Worm (Caenorhabditis elegans): ENCODE measurements around the gene Y46G5A.38.

DNA sequence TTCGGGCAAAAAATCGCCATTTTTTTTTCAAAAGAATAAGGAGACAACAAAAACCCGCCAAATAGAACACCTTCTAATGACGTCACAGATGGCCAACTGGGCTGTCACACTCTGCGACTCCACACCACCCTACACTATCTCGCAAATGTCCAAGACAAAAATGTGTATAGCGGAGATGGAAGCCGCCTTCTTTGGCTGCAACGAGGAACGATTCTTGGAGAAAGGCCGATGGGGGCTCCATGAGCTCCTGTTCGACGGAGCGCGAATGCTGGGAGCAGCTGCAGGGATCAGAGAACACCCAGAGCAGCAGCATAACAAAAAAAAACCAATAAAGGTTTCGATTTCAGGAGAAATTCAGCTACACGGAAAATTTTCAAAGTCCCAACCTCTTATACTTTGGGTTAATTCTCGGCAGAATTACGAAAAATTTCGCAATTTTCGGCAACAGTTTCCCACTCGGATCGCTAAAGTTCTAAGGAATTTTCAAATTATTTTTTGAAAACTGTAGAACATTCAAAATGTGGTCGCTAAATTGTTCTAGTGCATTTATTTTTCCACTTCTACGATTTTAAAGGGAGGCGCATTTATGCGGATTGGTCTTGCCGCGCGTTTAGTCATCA, 21.0 kb upstream of the Y46G5A.38 start:
- TF ChIP-seq nhr-237 (tag; optimal IDR thresholded peaks at IDR 0.05): no peak
- no peak for TF ChIP-seq blmp-1 (tag; optimal IDR thresholded peaks at IDR 0.05)
- TF ChIP-seq drap-1 (GFP tag; optimal IDR thresholded peaks at IDR 0.05): no peak
